Worm (Caenorhabditis elegans): ENCODE measurements around the gene rack-1.

rack-1 gene

DNA sequence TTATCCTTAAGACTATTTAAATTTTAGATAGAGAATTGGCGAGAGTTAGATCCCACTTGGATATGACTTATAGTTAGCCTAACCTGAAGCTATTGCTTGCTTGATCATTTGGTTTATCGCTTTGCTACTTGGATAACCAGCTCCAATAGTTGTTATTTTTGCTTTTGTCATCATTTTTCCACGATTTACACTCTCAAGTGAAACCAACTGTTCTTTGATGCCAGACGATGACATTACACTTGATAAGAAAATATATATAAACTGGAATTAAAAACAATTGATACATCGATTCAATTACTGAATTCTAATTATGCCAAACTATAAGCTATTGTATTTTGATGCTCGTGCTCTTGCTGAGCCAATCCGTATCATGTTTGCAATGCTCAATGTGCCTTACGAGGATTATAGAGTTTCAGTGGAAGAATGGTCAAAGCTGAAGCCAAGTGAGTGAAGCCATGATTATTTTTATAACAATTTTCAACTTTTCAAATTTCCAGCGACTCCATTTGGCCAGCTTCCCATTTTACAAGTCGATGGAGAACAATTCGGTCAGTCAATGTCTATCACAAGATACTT is 34.5 kb upstream of the rack-1 start, which contains the start of the genes gst-2, gst-4 and dhs-12:
Gene gst-2, minus strand, starts transcription at position 132 of the 576 bp plus-strand sequence.
Gene gst-4, plus strand, starts transcription at position 296 of the 576 bp plus-strand sequence.
Gene dhs-12, plus strand, starts transcription at position 526 of the 576 bp plus-strand sequence.
- no peak for TF ChIP-seq ama-1 (optimal IDR thresholded peaks at IDR 0.05)
- TF ChIP-seq ceh-36 (tag; optimal IDR thresholded peaks at IDR 0.05): no peak
- no peak for TF ChIP-seq scrt-1 (GFP tag; IDR thresholded peaks at IDR 0.05)
- TF ChIP-seq F13C5.2 (tag; optimal IDR thresholded peaks at IDR 0.05): no peak

DNA sequence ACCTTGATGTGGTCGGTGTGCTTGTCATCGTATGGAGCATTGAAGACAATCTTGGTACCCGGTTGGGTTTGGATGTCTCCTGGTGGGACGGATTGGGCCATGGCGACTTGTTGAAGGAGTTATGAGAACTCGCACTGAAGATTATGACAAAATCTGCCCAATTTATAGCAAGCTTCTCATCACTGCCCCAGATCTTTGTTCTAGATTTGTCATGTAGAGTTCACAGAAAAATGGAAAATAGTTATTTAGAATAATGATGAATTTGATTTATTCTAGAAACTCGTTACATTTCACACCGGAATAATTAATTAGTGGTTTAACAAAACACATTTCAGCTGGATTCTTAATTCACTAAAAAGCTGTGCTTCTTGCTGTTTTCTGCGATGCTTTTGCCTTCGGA is 32.8 kb upstream of the rack-1 start, which contains the start of gene msp-38:
Gene msp-38, minus strand, starts transcription at position 101 of the 400 bp plus-strand sequence.
- TF ChIP-seq sea-1 (GFP tag; conservative IDR thresholded peaks at IDR 0.05) (no peak), B0310.2 (tag; optimal IDR thresholded peaks at IDR 0.05) (no peak), flt-1 (GFP tag; IDR thresholded peaks at IDR 0.05) (no peak), ama-1 (optimal IDR thresholded peaks at IDR 0.05) (no peak), hmg-4 (GFP tag; optimal IDR thresholded peaks at IDR 0.05) (no peak), ceh-36 (tag; optimal IDR thresholded peaks at IDR 0.05) (no peak), pes-1 (GFP tag; IDR thresholded peaks at IDR 0.05) (no peak), aly-1 (tag; optimal IDR thresholded peaks at IDR 0.05) (no peak), tra-4 (tag; optimal IDR thresholded peaks at IDR 0.05) (no peak)

DNA sequence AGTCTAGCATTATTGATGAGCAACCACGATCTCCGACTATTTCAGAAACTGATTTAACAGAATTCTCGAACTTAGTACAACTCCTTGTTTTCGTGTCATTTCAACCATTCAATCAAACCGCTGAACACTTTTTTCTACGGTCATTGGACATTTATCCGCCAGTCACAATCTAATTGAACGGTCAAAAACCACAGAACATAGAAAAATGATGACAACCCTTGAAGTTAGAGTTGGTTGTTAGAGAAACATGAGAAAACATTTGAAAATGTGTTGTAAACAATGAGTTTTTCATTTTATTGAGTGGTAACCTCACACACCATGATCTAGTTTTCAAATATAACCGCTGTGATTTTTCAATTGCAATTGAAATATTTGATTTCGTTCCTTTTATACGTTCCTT is 32.0 kb upstream of the rack-1 start:
- TF ChIP-seq tbx-37 (GFP tag; conservative IDR thresholded peaks at IDR 0.05) (no peak), scrt-1 (GFP tag; IDR thresholded peaks at IDR 0.05) (no peak), B0310.2 (tag; optimal IDR thresholded peaks at IDR 0.05) (no peak), hmbx-1 (tag; optimal IDR thresholded peaks at IDR 0.05) (no peak), sea-1 (GFP tag; conservative IDR thresholded peaks at IDR 0.05) (no peak), tra-4 (tag; optimal IDR thresholded peaks at IDR 0.05) (no peak)

DNA sequence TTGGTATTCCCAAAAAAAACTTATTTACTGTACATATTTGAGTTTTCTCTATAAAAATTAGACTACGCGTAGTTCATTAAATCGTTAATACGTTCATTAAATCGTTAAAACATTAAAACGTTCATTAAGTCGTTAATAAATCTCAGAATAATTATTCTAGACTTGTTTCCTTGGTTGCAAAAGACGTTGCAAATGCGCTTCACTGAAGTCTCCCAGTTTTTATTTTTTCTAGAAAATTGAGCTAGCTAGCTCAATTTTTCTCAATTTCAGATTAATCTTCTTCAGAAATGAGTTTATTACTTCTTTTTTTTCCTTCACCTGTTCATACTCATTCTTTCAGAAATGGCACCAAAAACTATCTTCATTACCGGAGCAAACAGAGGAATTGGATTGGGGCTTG is 31.6 kb upstream of the rack-1 start:
- TF ChIP-seq tbx-11 (GFP tag; IDR thresholded peaks at IDR 0.05): no peak
- TF ChIP-seq ceh-13 (GFP tag; optimal IDR thresholded peaks at IDR 0.05): no peak

DNA sequence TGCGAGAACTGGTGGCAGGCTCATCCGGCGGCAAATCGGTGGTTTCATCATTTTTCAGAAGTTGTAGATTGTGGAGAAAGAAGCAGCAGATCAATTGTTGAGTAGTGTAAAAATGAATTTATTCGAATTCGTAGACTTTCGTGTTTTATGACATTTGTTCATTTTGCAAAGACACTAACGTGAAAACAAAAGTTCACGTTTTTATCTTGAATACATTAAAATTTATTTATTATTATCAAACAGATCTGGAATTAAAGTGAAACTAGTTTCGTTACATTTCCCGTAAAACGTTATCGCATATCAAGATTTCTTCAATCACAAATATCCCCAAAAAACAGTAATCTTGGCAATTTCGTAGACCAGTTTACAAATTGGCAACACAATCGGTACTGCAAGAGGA is 29.6 kb upstream of the rack-1 start, which contains the start of gene T14G10.8:
Gene T14G10.8, minus strand, starts transcription at position 101 of the 400 bp plus-strand sequence.
- TF ChIP-seq ceh-13 (GFP tag; optimal IDR thresholded peaks at IDR 0.05) (no peak), tbx-11 (GFP tag; IDR thresholded peaks at IDR 0.05) (no peak), sea-1 (GFP tag; conservative IDR thresholded peaks at IDR 0.05) (no peak), B0310.2 (tag; optimal IDR thresholded peaks at IDR 0.05) (no peak), pes-1 (GFP tag; IDR thresholded peaks at IDR 0.05) (no peak), tra-4 (tag; optimal IDR thresholded peaks at IDR 0.05) (no peak), F13C5.2 (tag; optimal IDR thresholded peaks at IDR 0.05) (no peak), scrt-1 (GFP tag; IDR thresholded peaks at IDR 0.05) (no peak), ets-7 (tag; optimal IDR thresholded peaks at IDR 0.05) (no peak), hmg-4 (GFP tag; optimal IDR thresholded peaks at IDR 0.05) (no peak), ceh-36 (tag; optimal IDR thresholded peaks at IDR 0.05) (no peak), flt-1 (GFP tag; IDR thresholded peaks at IDR 0.05) (no peak), tbx-37 (GFP tag; conservative IDR thresholded peaks at IDR 0.05) (no peak), aly-1 (tag; optimal IDR thresholded peaks at IDR 0.05) (no peak), hmbx-1 (tag; optimal IDR thresholded peaks at IDR 0.05) (no peak), ama-1 (optimal IDR thresholded peaks at IDR 0.05) (no peak)

DNA sequence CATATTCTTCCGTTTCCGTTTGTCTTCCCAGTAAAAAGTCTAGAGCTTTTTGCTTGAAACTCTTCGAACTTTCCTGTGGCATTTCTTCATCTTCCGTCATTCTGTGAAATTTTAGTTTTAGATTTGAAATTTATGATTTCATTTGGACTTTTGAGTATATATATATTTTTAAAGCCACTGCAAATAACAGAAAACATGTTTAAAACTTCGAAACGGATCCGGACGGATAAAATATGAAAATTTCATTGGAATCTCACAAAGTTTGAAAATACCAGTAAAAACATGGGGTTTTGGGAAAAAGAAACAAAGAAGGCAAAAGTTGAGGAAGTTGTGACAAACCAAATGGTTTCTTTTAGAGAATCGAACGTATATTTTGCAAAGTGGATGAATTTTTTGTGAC is 27.5 kb upstream of the rack-1 start, which contains the start of gene pigs-1:
Gene pigs-1, minus strand, starts transcription at position 101 of the 400 bp plus-strand sequence.
- TF ChIP-seq tra-4 (tag; optimal IDR thresholded peaks at IDR 0.05) (no peak), ceh-36 (tag; optimal IDR thresholded peaks at IDR 0.05) (no peak), tbx-37 (GFP tag; conservative IDR thresholded peaks at IDR 0.05) (no peak), scrt-1 (GFP tag; IDR thresholded peaks at IDR 0.05) (no peak), aly-1 (tag; optimal IDR thresholded peaks at IDR 0.05) (no peak), hmg-4 (GFP tag; optimal IDR thresholded peaks at IDR 0.05) (no peak), ama-1 (optimal IDR thresholded peaks at IDR 0.05) (no peak), flt-1 (GFP tag; IDR thresholded peaks at IDR 0.05) (no peak), hmbx-1 (tag; optimal IDR thresholded peaks at IDR 0.05) (no peak), B0310.2 (tag; optimal IDR thresholded peaks at IDR 0.05) (no peak), pes-1 (GFP tag; IDR thresholded peaks at IDR 0.05) (no peak), sea-1 (GFP tag; conservative IDR thresholded peaks at IDR 0.05) (no peak)

DNA sequence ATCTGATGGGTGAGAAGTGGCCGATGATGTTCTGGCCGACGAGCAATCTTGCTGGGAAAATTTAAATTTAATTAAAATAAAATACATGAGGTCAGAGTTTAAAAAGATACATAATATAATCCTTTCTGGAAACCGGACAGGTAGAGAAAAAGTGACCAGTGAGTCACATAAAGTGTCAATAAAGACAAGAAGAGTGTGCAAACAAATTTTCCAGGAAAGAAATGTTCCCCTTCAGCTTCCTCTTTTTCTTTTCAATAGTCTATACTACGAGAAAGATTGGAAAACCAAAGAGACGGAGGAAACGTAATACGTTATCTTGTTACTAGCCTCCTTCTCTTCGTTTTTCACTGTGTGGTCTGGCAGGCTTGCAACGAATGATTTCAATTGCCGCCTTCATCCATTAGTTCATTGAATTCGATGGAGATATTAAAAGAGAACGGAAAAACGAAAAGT is 25.9 kb upstream of the rack-1 start, which contains the start of gene tsp-12:
Gene tsp-12, minus strand, starts transcription at position 51 of the 453 bp plus-strand sequence.
- TF ChIP-seq pes-1 (GFP tag; IDR thresholded peaks at IDR 0.05) (no peak), tbx-11 (GFP tag; IDR thresholded peaks at IDR 0.05) (no peak), hmg-4 (GFP tag; optimal IDR thresholded peaks at IDR 0.05) (no peak), scrt-1 (GFP tag; IDR thresholded peaks at IDR 0.05) (no peak), tra-4 (tag; optimal IDR thresholded peaks at IDR 0.05) (no peak), sea-1 (GFP tag; conservative IDR thresholded peaks at IDR 0.05) (no peak), tbx-37 (GFP tag; conservative IDR thresholded peaks at IDR 0.05) (no peak), flt-1 (GFP tag; IDR thresholded peaks at IDR 0.05) (no peak), ceh-13 (GFP tag; optimal IDR thresholded peaks at IDR 0.05) (no peak)

DNA sequence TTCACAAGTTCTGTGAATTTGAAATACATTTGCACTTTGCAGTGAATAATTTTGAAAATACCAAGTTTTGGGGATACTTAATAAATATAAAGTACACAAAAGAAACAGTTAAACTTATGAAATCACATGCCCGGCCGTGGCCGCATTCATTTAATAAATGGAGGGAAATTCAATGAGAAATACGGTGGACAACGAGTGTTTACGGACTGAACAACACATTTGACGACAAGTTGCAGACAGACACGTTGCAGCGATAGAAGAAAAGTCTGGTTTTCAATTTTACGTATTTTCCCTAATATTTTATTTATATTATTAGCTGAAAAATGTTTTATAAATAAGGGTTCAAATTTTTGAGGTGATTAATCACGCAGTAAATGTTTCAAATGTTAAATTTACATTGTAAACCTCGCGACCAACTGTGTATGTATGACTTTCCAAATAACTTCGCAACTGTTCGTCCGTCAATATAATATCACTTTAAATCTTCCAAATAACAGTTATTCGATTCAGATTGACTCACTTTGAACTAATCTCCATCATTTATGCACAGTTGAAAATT is 25.0 kb upstream of the rack-1 start, which contains the start of gene copg-1:
Gene copg-1, plus strand, starts transcription at position 509 of the 559 bp plus-strand sequence.
- TF ChIP-seq sea-1 (GFP tag; conservative IDR thresholded peaks at IDR 0.05) (no peak), flt-1 (GFP tag; IDR thresholded peaks at IDR 0.05) (no peak), hnd-1 (tag; optimal IDR thresholded peaks at IDR 0.05) (no peak), ceh-13 (GFP tag; optimal IDR thresholded peaks at IDR 0.05) (no peak), F13C5.2 (tag; optimal IDR thresholded peaks at IDR 0.05) (no peak), B0310.2 (tag; optimal IDR thresholded peaks at IDR 0.05) (no peak), hmbx-1 (tag; optimal IDR thresholded peaks at IDR 0.05) (no peak), aly-1 (tag; optimal IDR thresholded peaks at IDR 0.05) (no peak), ets-7 (tag; optimal IDR thresholded peaks at IDR 0.05) (no peak)

Data from whole organism, early embryonic.